Worm (Caenorhabditis elegans): ENCODE data around the gene Y81G3A.6.

Y81G3A.6 gene

ce11 chrII:13077746-13078145, 4.6 kb downstream of the Y81G3A.6 start (continued):
- TF ChIP-seq dve-1 (tag; optimal IDR thresholded peaks at IDR 0.05; ENCODE audit: insufficient read depth) (peak; percentile 94), mdl-1 (tag; optimal IDR thresholded peaks at IDR 0.05) (peak in 1 of 2 experiments; percentile 67), daf-16 (GFP tag; optimal IDR thresholded peaks at IDR 0.05) (peak in 1 of 2 experiments; percentile 84), daf-16 (tag; optimal IDR thresholded peaks at IDR 0.05) (peak; percentile 99), lin-13 (GFP tag; optimal IDR thresholded peaks at IDR 0.05) (peak; percentile 9), ctbp-1 (GFP tag; IDR thresholded peaks at IDR 0.05) (no peak), tra-1 (GFP tag; IDR thresholded peaks at IDR 0.05) (peak; percentile 78), nhr-77 (tag; optimal IDR thresholded peaks at IDR 0.05) (peak; percentile 55), ceh-28 (tag; optimal IDR thresholded peaks at IDR 0.05) (no peak), daf-8 (GFP tag; IDR thresholded peaks at IDR 0.05) (no peak), hif-1 (tag; optimal IDR thresholded peaks at IDR 0.05) (peak in 1 of 2 experiments; percentile 27), ceh-44 (GFP tag; IDR thresholded peaks at IDR 0.05) (no peak)

- TF ChIP-seq nhr-28 (tag; optimal IDR thresholded peaks at IDR 0.05) (peak; percentile 66), ZK337.2 (GFP tag; IDR thresholded peaks at IDR 0.05) (no peak), arid-1 (GFP tag; conservative IDR thresholded peaks at IDR 0.05) (no peak), zfp-3 (GFP tag; conservative IDR thresholded peaks at IDR 0.05) (0 out of 2 replicates have a peak, but pooled peaks have one; percentile 52), nhr-77 (tag; optimal IDR thresholded peaks at IDR 0.05) (peak; percentile 47), mdl-1 (tag; optimal IDR thresholded peaks at IDR 0.05) (peak in 1 of 2 experiments; percentile 18), hlh-11 (tag; optimal IDR thresholded peaks at IDR 0.05) (peak; percentile 41), mxl-3 (GFP tag; optimal IDR thresholded peaks at IDR 0.05) (no peak), pqm-1 (tag; optimal IDR thresholded peaks at IDR 0.05) (peak; percentile 48), ceh-20 (GFP tag; IDR thresholded peaks at IDR 0.05) (0 out of 2 replicates have a peak, but pooled peaks have one; percentile 39), T20F7.1 (GFP tag; optimal IDR thresholded peaks at IDR 0.05) (peak; percentile 43), snpc-4 (tag; optimal IDR thresholded peaks at IDR 0.05) (no peak), php-3 (GFP tag; IDR thresholded peaks at IDR 0.05) (peak; percentile 78), dmd-6 (GFP tag; IDR thresholded peaks at IDR 0.05) (peak; percentile 64), daf-16 (GFP tag; optimal IDR thresholded peaks at IDR 0.05) (no peak), daf-16 (tag; optimal IDR thresholded peaks at IDR 0.05) (peak; percentile 92)
These were observed 5.9 kb downstream of the Y81G3A.6 start for ce11 chrII:13076301-13076916.

ce11 chrII:13073742-13074141, 8.6 kb downstream of the Y81G3A.6 start:
- TF ChIP-seq arid-1 (GFP tag; conservative IDR thresholded peaks at IDR 0.05) (no peak), skn-1 (tag; optimal IDR thresholded peaks at IDR 0.05) (no peak), aha-1 (tag) (peak; percentile 79), F10B5.3 (tag; optimal IDR thresholded peaks at IDR 0.05) (no peak), nhr-10 (tag; optimal IDR thresholded peaks at IDR 0.05) (no peak), cey-2 (tag; optimal IDR thresholded peaks at IDR 0.05; ENCODE audit: borderline replicate concordance, insufficient read depth) (no peak), madf-9 (GFP tag; conservative IDR thresholded peaks at IDR 0.05) (no peak), ceh-82 (tag; optimal IDR thresholded peaks at IDR 0.05) (no peak)

ce11 chrII:13073102-13073501, 9.2 kb downstream of the Y81G3A.6 start, which contains the start of gene F42G4.5:
F42G4.5 (plus strand) TSS chrII:13073480.
- no peak for TF ChIP-seq F44E2.7 (GFP tag; IDR thresholded peaks at IDR 0.05)
- peak; percentile 69 for TF ChIP-seq dve-1 (tag; optimal IDR thresholded peaks at IDR 0.05; ENCODE audit: insufficient read depth)
- TF ChIP-seq nhr-28 (tag; optimal IDR thresholded peaks at IDR 0.05): peak; percentile 94
- TF ChIP-seq php-3 (GFP tag; IDR thresholded peaks at IDR 0.05): peak; percentile 51; the same call in 1 of the 2 replicates
- TF ChIP-seq hlh-11 (tag; optimal IDR thresholded peaks at IDR 0.05): peak; percentile 88
- TF ChIP-seq nhr-48 (tag; optimal IDR thresholded peaks at IDR 0.05): peak; percentile 30
- TF ChIP-seq mxl-3 (GFP tag; optimal IDR thresholded peaks at IDR 0.05): peak; percentile 27
- no peak for TF ChIP-seq zfp-3 (GFP tag; conservative IDR thresholded peaks at IDR 0.05)
- peak; percentile 68 for TF ChIP-seq dmd-6 (GFP tag; IDR thresholded peaks at IDR 0.05)
- TF ChIP-seq nhr-77 (tag; optimal IDR thresholded peaks at IDR 0.05): peak; percentile 45
- TF ChIP-seq pqm-1 (tag; optimal IDR thresholded peaks at IDR 0.05): peak; percentile 97
- peak; percentile 98 for TF ChIP-seq nhr-41 (GFP tag; IDR thresholded peaks at IDR 0.05)
- peak in 1 of 2 experiments; percentile 17 for TF ChIP-seq mdl-1 (tag; optimal IDR thresholded peaks at IDR 0.05)
- TF ChIP-seq ztf-7 (tag; optimal IDR thresholded peaks at IDR 0.05): no peak
- TF ChIP-seq daf-16 (GFP tag; optimal IDR thresholded peaks at IDR 0.05): no peak
- peak; percentile 81 for TF ChIP-seq daf-16 (tag; optimal IDR thresholded peaks at IDR 0.05)
- TF ChIP-seq hlh-30 (tag; optimal IDR thresholded peaks at IDR 0.05; ENCODE audit: insufficient read depth): peak; percentile 50
